Worm (Caenorhabditis elegans): ENCODE measurements around the gene abts-4.
A peak's percentile ranks its signal among the peaks of the same experiment; 100 is the strongest.

The abts-4 gene

DNA sequence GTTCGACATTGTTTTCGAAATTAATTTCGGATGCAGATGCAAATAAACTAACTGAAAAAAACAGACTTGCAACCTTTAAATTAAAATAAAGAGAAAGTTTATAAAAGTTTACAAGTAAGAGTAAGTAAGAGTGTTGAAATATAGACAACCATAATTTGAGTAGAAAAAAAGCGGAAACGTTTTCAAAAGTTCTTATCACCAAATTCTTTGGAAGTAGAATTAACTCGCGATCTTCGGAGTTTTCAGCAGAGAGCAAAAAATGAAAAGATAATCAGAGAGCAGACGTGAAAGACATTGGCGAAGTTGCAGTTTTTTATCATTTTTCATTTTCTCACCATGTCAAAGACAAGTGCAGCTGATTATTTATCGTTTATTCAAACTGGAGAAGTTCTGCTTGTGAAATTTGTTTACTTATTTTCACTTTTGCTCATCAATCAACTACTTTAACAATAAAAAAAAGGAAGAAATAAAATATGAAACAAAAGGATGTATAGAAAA is at the start of gene abts-4:
abts-4 (minus strand) TSS at position 51 of the 498 bp plus-strand sequence.
- TF ChIP-seq pax-1 (tag; optimal IDR thresholded peaks at IDR 0.05): no peak

DNA sequence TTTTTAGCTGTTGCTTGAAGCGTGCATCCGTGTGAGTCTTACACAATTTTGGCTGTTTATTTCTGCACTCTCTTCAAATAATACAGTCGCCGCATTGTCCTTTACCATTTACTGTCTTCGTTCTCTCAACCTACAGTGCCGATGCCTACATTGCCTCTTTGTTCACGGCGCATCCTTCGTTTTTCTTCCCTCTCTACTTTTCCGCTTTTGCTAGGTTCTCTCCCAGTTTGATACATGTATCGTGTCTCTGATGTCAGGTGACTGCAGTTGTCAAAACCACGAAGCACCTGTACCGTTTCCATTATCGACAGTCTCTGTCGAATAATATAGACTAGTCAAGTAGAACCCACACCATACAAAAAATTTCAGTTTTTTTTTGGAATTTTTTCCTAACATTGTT is 47.1 kb upstream of the abts-4 start:
- TF ChIP-seq pros-1 (tag; optimal IDR thresholded peaks at IDR 0.05) (no peak), K02D7.2 (tag; optimal IDR thresholded peaks at IDR 0.05) (no peak), mec-3 (tag; optimal IDR thresholded peaks at IDR 0.05; ENCODE audit: borderline replicate concordance) (peak; percentile 3)

ce11 chrX:6808239-6808638 is 46.7 kb upstream of the abts-4 start:
- TF ChIP-seq odd-2 (tag; optimal IDR thresholded peaks at IDR 0.05) (no peak), hlh-30 (tag; optimal IDR thresholded peaks at IDR 0.05; ENCODE audit: insufficient read depth) (no peak), ref-2 (tag; optimal IDR thresholded peaks at IDR 0.05) (no peak), fax-1 (tag; optimal IDR thresholded peaks at IDR 0.05) (no peak), pqm-1 (tag; optimal IDR thresholded peaks at IDR 0.05) (no peak), nfya-1 (tag; optimal IDR thresholded peaks at IDR 0.05) (no peak), ceh-45 (GFP tag; IDR thresholded peaks at IDR 0.05) (no peak), tbx-7 (tag; optimal IDR thresholded peaks at IDR 0.05) (no peak), npax-4 (tag; optimal IDR thresholded peaks at IDR 0.05) (no peak), mec-3 (tag; optimal IDR thresholded peaks at IDR 0.05; ENCODE audit: borderline replicate concordance) (no peak), ceh-48 (tag; optimal IDR thresholded peaks at IDR 0.05) (no peak), pag-3 (tag; optimal IDR thresholded peaks at IDR 0.05; ENCODE audit: borderline replicate concordance) (no peak), pros-1 (tag; optimal IDR thresholded peaks at IDR 0.05) (no peak), che-1 (tag; optimal IDR thresholded peaks at IDR 0.05) (no peak), sox-2 (GFP tag; IDR thresholded peaks at IDR 0.05) (no peak), ama-1 (optimal IDR thresholded peaks at IDR 0.05) (no peak), nhr-232 (tag; optimal IDR thresholded peaks at IDR 0.05) (no peak), ahr-1 (tag; optimal IDR thresholded peaks at IDR 0.05) (no peak), K09A11.1 (tag; optimal IDR thresholded peaks at IDR 0.05; ENCODE audit: insufficient read depth) (no peak), ttx-3 (tag; optimal IDR thresholded peaks at IDR 0.05) (no peak)

- no peak for TF ChIP-seq odd-2 (tag; optimal IDR thresholded peaks at IDR 0.05)
- TF ChIP-seq K02D7.2 (tag; optimal IDR thresholded peaks at IDR 0.05): no peak
- no peak for TF ChIP-seq ceh-9 (tag; optimal IDR thresholded peaks at IDR 0.05)
- TF ChIP-seq nhr-11 (tag; optimal IDR thresholded peaks at IDR 0.05): no peak
- no peak for TF ChIP-seq hlh-15 (tag; optimal IDR thresholded peaks at IDR 0.05)
- no peak for TF ChIP-seq pha-2 (tag; optimal IDR thresholded peaks at IDR 0.05)
- no peak for TF ChIP-seq ahr-1 (tag; optimal IDR thresholded peaks at IDR 0.05)
- no peak for TF ChIP-seq unc-3 (GFP tag; conservative IDR thresholded peaks at IDR 0.05)
- TF ChIP-seq unc-3 (tag; optimal IDR thresholded peaks at IDR 0.05): no peak
- TF ChIP-seq C08G9.2 (tag; optimal IDR thresholded peaks at IDR 0.05): no peak
- TF ChIP-seq hlh-6 (tag; optimal IDR thresholded peaks at IDR 0.05): peak; percentile 56
- TF ChIP-seq pax-1 (tag; optimal IDR thresholded peaks at IDR 0.05): no peak
- TF ChIP-seq dmd-4 (tag; optimal IDR thresholded peaks at IDR 0.05; ENCODE audit: borderline replicate concordance): no peak
- TF ChIP-seq nfya-1 (tag; optimal IDR thresholded peaks at IDR 0.05): peak; percentile 46
- TF ChIP-seq lin-11 (tag; optimal IDR thresholded peaks at IDR 0.05): no peak
- TF ChIP-seq sox-4 (tag; optimal IDR thresholded peaks at IDR 0.05): no peak
- no peak for TF ChIP-seq fax-1 (tag; optimal IDR thresholded peaks at IDR 0.05)
- TF ChIP-seq ceh-31 (tag; optimal IDR thresholded peaks at IDR 0.05): peak; percentile 76
- TF ChIP-seq hlh-30 (tag; optimal IDR thresholded peaks at IDR 0.05; ENCODE audit: insufficient read depth): peak; percentile 73
- no peak for TF ChIP-seq fkh-6 (tag; optimal IDR thresholded peaks at IDR 0.05)
- no peak for TF ChIP-seq ceh-24 (tag; optimal IDR thresholded peaks at IDR 0.05)
- TF ChIP-seq ceh-6 (GFP tag; optimal IDR thresholded peaks at IDR 0.05): no peak
- TF ChIP-seq unc-55 (GFP tag; optimal IDR thresholded peaks at IDR 0.05): no peak
- no peak for TF ChIP-seq elt-4 (tag; optimal IDR thresholded peaks at IDR 0.05)
- peak; percentile 38 for TF ChIP-seq unc-42 (tag; optimal IDR thresholded peaks at IDR 0.05)
- no peak for TF ChIP-seq ama-1 (optimal IDR thresholded peaks at IDR 0.05)
- no peak for TF ChIP-seq T23F11.4 (GFP tag; optimal IDR thresholded peaks at IDR 0.05)
- no peak for TF ChIP-seq eyg-1 (tag; optimal IDR thresholded peaks at IDR 0.05)
- TF ChIP-seq madf-2 (tag; optimal IDR thresholded peaks at IDR 0.05): no peak
- no peak for TF ChIP-seq syd-9 (tag; optimal IDR thresholded peaks at IDR 0.05)
- no peak for TF ChIP-seq gmeb-2 (tag; optimal IDR thresholded peaks at IDR 0.05)
Measured at ce11 chrX:6807137-6807861, 45.8 kb upstream of the abts-4 start.

Data from whole organism, late embryonic.